Fruit fly (Drosophila melanogaster): ENCODE data around the gene CG3823.

CG3823 gene

DNA sequence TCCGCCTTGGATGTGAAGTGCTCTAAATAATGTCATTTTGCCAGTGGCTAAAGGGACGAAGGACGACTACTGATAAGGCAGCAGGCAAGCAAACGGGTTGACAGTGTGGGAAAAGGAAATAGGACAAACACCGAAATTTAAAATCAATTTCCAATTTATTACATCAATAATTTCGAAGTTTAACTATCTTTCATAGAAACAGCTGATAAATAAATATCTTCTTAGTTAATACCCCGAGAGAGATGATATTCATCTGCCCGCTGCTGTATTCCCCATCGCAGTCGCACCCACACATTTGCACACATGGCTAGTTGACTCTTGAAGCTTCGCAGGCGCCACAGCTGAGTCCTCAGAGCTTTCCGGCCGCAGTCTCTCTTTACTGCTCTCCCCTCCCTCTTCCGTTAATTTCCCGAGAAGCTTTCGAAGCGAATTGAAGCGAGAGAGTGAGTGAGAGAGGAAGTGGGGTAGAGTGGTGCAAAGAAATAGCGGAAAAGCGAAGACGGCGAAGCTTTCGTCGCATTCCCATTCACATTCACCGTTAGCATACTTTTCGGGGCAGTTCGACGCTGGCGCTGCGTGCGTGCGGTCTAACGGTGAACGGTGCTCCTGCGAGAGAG, 13.2 kb downstream of the CG3823 start (continued):
- TF ChIP-seq CG15696 (tag; optimal IDR thresholded peaks at IDR 0.05) (no peak), CG16863 (GFP tag; optimal IDR thresholded peaks at IDR 0.05) (peak; percentile 46), NC2β (GFP tag; optimal IDR thresholded peaks at IDR 0.05) (no peak), phol (tag; optimal IDR thresholded peaks at IDR 0.05) (peak; percentile 49), CG2199 (GFP tag; IDR thresholded peaks at IDR 0.05) (no peak), nerfin-2 (GFP tag; IDR thresholded peaks at IDR 0.05; ENCODE audit: partially characterized antibody) (no peak), CG8765 (GFP tag; IDR thresholded peaks at IDR 0.05) (no peak), sisA (GFP tag; IDR thresholded peaks at IDR 0.05) (peak; percentile 64), knrl (GFP tag; IDR thresholded peaks at IDR 0.05; ENCODE audit: partially characterized antibody) (no peak), CG14710 (tag; optimal IDR thresholded peaks at IDR 0.05) (peak; percentile 13), zfh1 (GFP tag; IDR thresholded peaks at IDR 0.05) (peak; percentile 64; the same call in 2 of the 3 replicates), Drgx (GFP tag; IDR thresholded peaks at IDR 0.05) (peak; percentile 42; the same call in 1 of the 2 replicates), Max (GFP tag; optimal IDR thresholded peaks at IDR 0.05) (peak; percentile 35), CG7357 (GFP tag; IDR thresholded peaks at IDR 0.05) (0 out of 3 replicates have a peak, but pooled peaks have one; percentile 38), Ada2b (GFP tag; IDR thresholded peaks at IDR 0.05) (peak; percentile 75), ro (GFP tag; IDR thresholded peaks at IDR 0.05) (no peak), CG15011 (GFP tag; optimal IDR thresholded peaks at IDR 0.05) (peak; percentile 50), YL-1 (GFP tag; optimal IDR thresholded peaks at IDR 0.05) (no peak), Neu2 (GFP tag; optimal IDR thresholded peaks at IDR 0.05; ENCODE audit: borderline replicate concordance) (no peak), her (GFP tag; optimal IDR thresholded peaks at IDR 0.05) (peak; percentile 21), CG2202 (tag; optimal IDR thresholded peaks at IDR 0.05) (no peak), nerfin-1 (tag; optimal IDR thresholded peaks at IDR 0.05) (peak; percentile 57), CG13123 (GFP tag; optimal IDR thresholded peaks at IDR 0.05) (no peak), CG13424 (tag; optimal IDR thresholded peaks at IDR 0.05) (peak; percentile 66), Bgb (GFP tag; IDR thresholded peaks at IDR 0.05; ENCODE audit: partially characterized antibody) (no peak), Abd-B (GFP tag; optimal IDR thresholded peaks at IDR 0.05) (peak; percentile 32), eyg (GFP tag; optimal IDR thresholded peaks at IDR 0.05) (peak; percentile 52), B-H2 (GFP tag; optimal IDR thresholded peaks at IDR 0.05) (peak; percentile 33), CG12659 (GFP tag; optimal IDR thresholded peaks at IDR 0.05) (peak; percentile 66), CG11085 (GFP tag; IDR thresholded peaks at IDR 0.05) (peak; percentile 50; the same call in 1 of the 2 replicates), CG14667 (GFP tag; IDR thresholded peaks at IDR 0.05) (peak; percentile 27), CG10654 (GFP tag; optimal IDR thresholded peaks at IDR 0.05) (peak; percentile 13), CG4617 (GFP tag; optimal IDR thresholded peaks at IDR 0.05; ENCODE audit: borderline replicate concordance) (no peak), Hand (GFP tag; optimal IDR thresholded peaks at IDR 0.05) (peak; percentile 79), NFAT (GFP tag; IDR thresholded peaks at IDR 0.05) (peak; percentile 66; the same call in 1 of the 2 replicates), Doc2 (GFP tag; IDR thresholded peaks at IDR 0.05) (no peak), mam (GFP tag; optimal IDR thresholded peaks at IDR 0.05) (peak; percentile 31), nau (GFP tag; optimal IDR thresholded peaks at IDR 0.05) (no peak), Myb (GFP tag; optimal IDR thresholded peaks at IDR 0.05) (no peak), CG16813 (GFP tag; IDR thresholded peaks at IDR 0.05; ENCODE audit: partially characterized antibody) (no peak), kay (GFP tag; optimal IDR thresholded peaks at IDR 0.05) (no peak), CG1024 (GFP tag; IDR thresholded peaks at IDR 0.05) (no peak), chinmo (GFP tag; IDR thresholded peaks at IDR 0.05; ENCODE audit: partially characterized antibody) (no peak), CG17802 (tag; optimal IDR thresholded peaks at IDR 0.05) (no peak), pros (GFP tag; optimal IDR thresholded peaks at IDR 0.05) (no peak), Doc3 (GFP tag; IDR thresholded peaks at IDR 0.05; ENCODE audit: partially characterized antibody) (no peak), slp2 (GFP tag; optimal IDR thresholded peaks at IDR 0.05) (no peak), ind (GFP tag; optimal IDR thresholded peaks at IDR 0.05) (peak; percentile 45), gce (GFP tag; IDR thresholded peaks at IDR 0.05) (0 out of 3 replicates have a peak, but pooled peaks have one; percentile 20)

Data from whole organism, embryonic.